Worm (Caenorhabditis elegans): ENCODE results near the gene set-1.

set-1 gene

DNA sequence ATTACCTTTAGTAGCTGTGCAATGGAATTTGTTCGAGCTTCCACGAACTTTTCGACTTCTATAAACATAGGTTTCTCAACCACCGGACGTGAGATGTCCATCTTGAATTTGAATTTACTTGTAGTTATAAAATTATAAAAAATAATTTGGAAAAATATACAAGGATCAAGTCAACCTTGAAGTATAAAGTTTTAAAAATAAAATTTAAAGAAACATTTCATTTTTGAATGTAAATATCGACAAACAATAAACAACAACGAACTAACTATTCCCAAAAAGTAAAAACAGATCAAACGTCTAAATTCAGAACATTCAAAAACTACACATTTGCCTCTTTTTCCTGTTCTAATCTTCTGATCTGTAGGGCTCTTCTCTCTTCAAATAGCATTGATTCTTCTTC, 21.3 kb downstream of the set-1 start, which contains the start of gene popl-1:
TSS of gene popl-1 (minus strand) at position 101 of the 400 bp plus-strand sequence.
- TF ChIP-seq nhr-77 (tag; optimal IDR thresholded peaks at IDR 0.05) (no peak), nhr-11 (tag; optimal IDR thresholded peaks at IDR 0.05) (no peak), daf-19 (GFP tag; conservative IDR thresholded peaks at IDR 0.05) (no peak), daf-16 (GFP tag; optimal IDR thresholded peaks at IDR 0.05) (no peak), daf-16 (tag; optimal IDR thresholded peaks at IDR 0.05) (no peak), nhr-111 (GFP tag; optimal IDR thresholded peaks at IDR 0.05) (no peak), madf-5 (GFP tag; IDR thresholded peaks at IDR 0.05) (no peak), lir-3 (tag; optimal IDR thresholded peaks at IDR 0.05) (no peak), vab-7 (GFP tag; IDR thresholded peaks at IDR 0.05) (no peak), ceh-20 (GFP tag; IDR thresholded peaks at IDR 0.05) (no peak), nhr-28 (tag; optimal IDR thresholded peaks at IDR 0.05) (no peak), saeg-2 (GFP tag; IDR thresholded peaks at IDR 0.05) (no peak), sdz-12 (GFP tag; optimal IDR thresholded peaks at IDR 0.05) (no peak), aly-2 (tag; optimal IDR thresholded peaks at IDR 0.05) (no peak), F26F4.8 (GFP tag; conservative IDR thresholded peaks at IDR 0.05) (no peak), zfp-3 (GFP tag; conservative IDR thresholded peaks at IDR 0.05) (no peak), ceh-62 (tag; optimal IDR thresholded peaks at IDR 0.05) (no peak), T20F7.1 (GFP tag; optimal IDR thresholded peaks at IDR 0.05) (no peak), lsy-2 (tag; optimal IDR thresholded peaks at IDR 0.05) (no peak), hif-1 (tag; optimal IDR thresholded peaks at IDR 0.05) (no peak)

DNA sequence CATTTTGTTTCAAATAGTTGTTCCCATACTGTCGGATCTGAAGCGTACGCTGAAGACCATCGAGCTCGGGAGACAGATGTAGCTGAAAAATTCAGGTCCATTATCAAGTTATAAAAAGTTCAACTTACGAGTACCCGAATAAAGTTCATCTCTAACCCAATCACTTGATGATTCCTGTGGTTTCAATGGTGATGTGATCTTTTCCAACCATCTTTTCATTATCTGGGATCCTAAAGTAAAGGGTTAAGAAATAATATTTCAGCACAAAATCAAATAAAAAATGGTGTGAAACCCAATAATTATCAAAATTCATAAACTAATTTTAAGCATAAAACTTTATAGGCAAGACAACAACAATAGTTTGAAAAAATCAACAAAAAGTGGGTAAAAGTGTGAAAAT, 25.0 kb downstream of the set-1 start, which contains the start of gene C05D11.8:
TSS of gene C05D11.8 (minus strand) at position 101 of the 400 bp plus-strand sequence.
- TF ChIP-seq pha-4 (GFP tag; IDR thresholded peaks at IDR 0.05) (no peak), pha-4 (tag; optimal IDR thresholded peaks at IDR 0.05) (no peak), ceh-62 (tag; optimal IDR thresholded peaks at IDR 0.05) (no peak)

DNA sequence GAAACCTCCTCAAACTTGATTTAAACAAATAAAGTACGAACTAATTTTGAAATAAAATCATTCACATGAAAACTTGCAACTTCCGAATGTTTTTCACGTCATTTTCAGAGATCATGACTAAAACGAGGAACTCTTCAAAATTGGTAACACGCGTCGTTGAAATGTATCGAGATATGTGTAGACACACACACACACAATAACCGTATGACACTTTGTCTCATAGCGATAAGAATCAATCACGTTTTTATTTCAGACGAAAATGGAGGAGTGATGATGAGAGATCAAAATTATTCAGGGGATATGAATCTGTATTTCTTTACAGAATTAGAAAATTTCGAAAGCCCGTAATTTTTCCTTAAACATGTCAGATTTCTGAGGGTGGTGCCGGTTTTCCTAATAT, 29.5 kb downstream of the set-1 start:
- TF ChIP-seq cey-2 (tag; optimal IDR thresholded peaks at IDR 0.05; ENCODE audit: borderline replicate concordance, insufficient read depth) (no peak), lim-7 (GFP tag; IDR thresholded peaks at IDR 0.05) (no peak), set-16 (GFP tag; IDR thresholded peaks at IDR 0.05) (no peak), nhr-111 (GFP tag; optimal IDR thresholded peaks at IDR 0.05) (no peak), nhr-102 (tag; optimal IDR thresholded peaks at IDR 0.05) (no peak), spr-1 (tag; optimal IDR thresholded peaks at IDR 0.05) (no peak), hlh-30 (tag; optimal IDR thresholded peaks at IDR 0.05; ENCODE audit: insufficient read depth) (peak; percentile 86), F26F4.8 (GFP tag; conservative IDR thresholded peaks at IDR 0.05) (no peak), tra-1 (GFP tag; IDR thresholded peaks at IDR 0.05) (no peak), ceh-32 (tag; optimal IDR thresholded peaks at IDR 0.05; ENCODE audit: poor library complexity) (no peak), zip-2 (tag; optimal IDR thresholded peaks at IDR 0.05) (no peak), ZK337.2 (GFP tag; IDR thresholded peaks at IDR 0.05) (no peak), ctbp-1 (GFP tag; IDR thresholded peaks at IDR 0.05) (no peak), snpc-1.2 (GFP tag; IDR thresholded peaks at IDR 0.05) (no peak), nhr-41 (GFP tag; IDR thresholded peaks at IDR 0.05) (no peak), mxl-2 (GFP tag; conservative IDR thresholded peaks at IDR 0.05) (no peak), nhr-11 (tag; optimal IDR thresholded peaks at IDR 0.05) (no peak), daf-16 (GFP tag; optimal IDR thresholded peaks at IDR 0.05) (no peak), daf-16 (tag; optimal IDR thresholded peaks at IDR 0.05) (no peak), daf-8 (GFP tag; IDR thresholded peaks at IDR 0.05) (no peak), mes-2 (tag; optimal IDR thresholded peaks at IDR 0.05; ENCODE audit: poor library complexity, severe bottlenecking) (no peak), duxl-1 (tag; optimal IDR thresholded peaks at IDR 0.05; ENCODE audit: poor library complexity) (no peak), fos-1 (tag; optimal IDR thresholded peaks at IDR 0.05) (no peak), T20F7.1 (GFP tag; optimal IDR thresholded peaks at IDR 0.05) (peak; percentile 59), ceh-20 (GFP tag; IDR thresholded peaks at IDR 0.05) (0 out of 2 replicates have a peak, but pooled peaks have one; percentile 24), egl-43 (GFP tag; IDR thresholded peaks at IDR 0.05) (no peak), egl-27 (tag; optimal IDR thresholded peaks at IDR 0.05) (no peak), ceh-28 (tag; optimal IDR thresholded peaks at IDR 0.05) (no peak), zip-11 (GFP tag; IDR thresholded peaks at IDR 0.05) (no peak), daf-12 (tag; optimal IDR thresholded peaks at IDR 0.05) (no peak), hlh-11 (tag; optimal IDR thresholded peaks at IDR 0.05) (peak; percentile 40), lsy-2 (tag; optimal IDR thresholded peaks at IDR 0.05) (no peak), nhr-28 (tag; optimal IDR thresholded peaks at IDR 0.05) (peak; percentile 73), lin-13 (GFP tag; optimal IDR thresholded peaks at IDR 0.05) (no peak)

All from whole organism, L4 larva.